Worm (Caenorhabditis elegans) whole organism, L4/young adult: ENCODE results near the gene C14C6.13.

Source experiments
- W03F9.2 ChIP-seq: fragments of 150-350 bp; optimal IDR thresholded peaks from 2 replicates; lab custom pipeline; 2014; ENCODE audit warnings: missing biosample characterization, missing genetic modification characterization
- dao-5 ChIP-seq: sonication (generic microtip); optimal IDR thresholded peaks from 2 replicates; lab custom pipeline; 2016; ENCODE audit warnings: missing genotype, missing genetic modification characterization, moderate library complexity, missing compliant biosample characterization
- him-1 ChIP-seq: sonication (generic microtip); optimal IDR thresholded peaks from 2 replicates; lab custom pipeline; 2016; ENCODE audit warnings: missing genotype, missing genetic modification reagents, missing genetic modification characterization, missing compliant biosample characterization

DNA sequence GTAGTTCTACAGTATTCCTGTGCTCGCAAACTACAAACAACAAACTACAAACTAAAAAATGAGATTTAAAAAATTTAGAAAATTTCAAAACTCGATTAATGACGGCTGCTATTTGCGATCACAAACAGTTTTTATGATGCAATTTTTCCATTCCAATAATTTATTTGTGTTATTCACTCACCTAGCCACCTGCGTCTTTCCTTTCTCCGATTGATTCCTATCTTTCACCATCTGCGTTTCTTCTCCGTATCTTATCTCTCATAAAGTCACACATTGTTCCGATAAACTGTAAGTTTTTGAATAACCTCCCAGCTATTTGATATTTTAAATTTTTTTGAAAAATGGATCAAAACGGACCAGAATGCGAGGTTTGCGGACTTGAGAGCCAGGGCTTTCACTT lies 40.4 kb downstream of the C14C6.13 start, which contains the start of gene nhr-132:
- TF ChIP-seq him-1 (tag; lab: Kevin White, UChicago) (no peak), W03F9.2 (tag; lab: Kevin White, UChicago) (no peak), dao-5 (no peak)
